Worm (Caenorhabditis elegans): ENCODE measurements around the gene del-5.

DNA sequence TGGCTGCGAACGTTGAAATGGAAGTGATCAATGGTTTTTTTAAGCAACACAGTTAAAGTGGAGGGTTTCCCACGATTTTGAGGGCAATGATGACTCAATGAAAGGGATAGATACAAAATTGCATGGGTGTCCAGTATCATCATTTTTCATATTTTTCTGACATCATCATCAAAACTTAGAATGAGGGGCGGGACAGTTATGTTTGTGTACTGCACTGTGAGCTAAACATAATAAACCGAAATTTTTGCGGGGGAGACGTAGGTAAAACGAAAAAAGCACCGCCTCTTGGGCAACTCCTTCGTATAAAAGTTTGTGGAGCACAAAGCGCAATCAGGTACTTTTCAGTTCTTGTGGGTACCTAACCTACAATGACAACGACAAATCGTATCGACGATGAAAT, 45.6 kb upstream of the del-5 start, which contains the start of gene C09F12.2:
- TF ChIP-seq lin-29 (GFP tag; IDR thresholded peaks at IDR 0.05) (no peak), lin-13 (GFP tag; optimal IDR thresholded peaks at IDR 0.05) (no peak), nhr-48 (tag; optimal IDR thresholded peaks at IDR 0.05) (no peak), hlh-30 (tag; optimal IDR thresholded peaks at IDR 0.05; ENCODE audit: insufficient read depth) (no peak), nhr-6 (tag; optimal IDR thresholded peaks at IDR 0.05) (no peak)

Data from whole organism, L4 larva.